Worm (Caenorhabditis elegans) whole organism, L3 larva: ENCODE results near the gene tag-120.

Source experiments
- ceh-9 ChIP-seq: sonication (generic microtip); optimal IDR thresholded peaks from 2 replicates; lab custom pipeline; 2018; ENCODE audit warnings: missing biosample characterization, missing genetic modification characterization
- eor-1 ChIP-seq, 2 experiments: fragments of 150-350 bp; optimal IDR thresholded peaks; 2 replicates each; lab custom pipeline; 2014 to 2018; ENCODE audit warnings: missing biosample characterization in 2 of 2, missing genetic modification characterization in 2 of 2
- mdl-1 ChIP-seq: fragments of 150-350 bp; optimal IDR thresholded peaks from 2 replicates; lab custom pipeline; 2014; ENCODE audit warnings: missing biosample characterization, missing genetic modification characterization
- nfya-1 ChIP-seq: sonication (generic microtip); optimal IDR thresholded peaks from 2 replicates; lab custom pipeline; 2017; ENCODE audit warnings: missing genetic modification characterization, mild to moderate bottlenecking, missing compliant biosample characterization, antibody characterized with exemption, moderate library complexity; ENCODE audit not compliant: insufficient read depth
- nhr-11 ChIP-seq: fragments of 150-350 bp; optimal IDR thresholded peaks from 2 replicates; lab custom pipeline; 2014; ENCODE audit warnings: missing biosample characterization, missing genetic modification characterization
- nhr-28 ChIP-seq: fragments of 150-350 bp; optimal IDR thresholded peaks from 2 replicates; lab custom pipeline; 2014; ENCODE audit warnings: missing biosample characterization, missing genetic modification characterization
- nhr-77 ChIP-seq: fragments of 150-350 bp; optimal IDR thresholded peaks from 2 replicates; lab custom pipeline; 2014; ENCODE audit warnings: missing biosample characterization, missing genetic modification characterization
- pha-4 ChIP-seq: fragments of 150-350 bp; optimal IDR thresholded peaks from 2 replicates; lab custom pipeline; 2014; ENCODE audit warnings: missing biosample characterization, missing genetic modification reagents, missing genetic modification characterization
- snpc-4 ChIP-seq: fragments of 150-350 bp; optimal IDR thresholded peaks from 2 replicates; lab custom pipeline; 2014; ENCODE audit warnings: missing biosample characterization, missing genetic modification characterization
- unc-62 ChIP-seq: fragments of 150-350 bp; sonication (generic microtip); optimal IDR thresholded peaks from 4 replicates; lab custom pipeline; 2014; ENCODE audit warnings: missing biosample characterization, missing genetic modification reagents, missing genetic modification characterization

- TF ChIP-seq nhr-28 (tag; lab: Kevin White, UChicago): no peak
- TF ChIP-seq unc-62 (GFP tag; lab: Kevin White, UChicago): no peak
- TF ChIP-seq nhr-77 (tag; lab: Kevin White, UChicago): no peak
- TF ChIP-seq pha-4: no peak
- no peak for TF ChIP-seq snpc-4 (tag; lab: Kevin White, UChicago)
- no peak for TF ChIP-seq nfya-1 (tag; lab: Kevin White, UChicago)
- no peak for TF ChIP-seq eor-1 (tag; optimal IDR thresholded peaks at IDR 0.05; lab: Kevin White, UChicago)
- TF ChIP-seq nhr-11 (tag; lab: Kevin White, UChicago): no peak
- no peak for TF ChIP-seq ceh-9
- no peak for TF ChIP-seq mdl-1 (tag; lab: Kevin White, UChicago)
Observed at ce11 chrV:9703549-9703948, 6.1 kb downstream of the tag-120 start.
